Fruit fly (Drosophila melanogaster): ENCODE results near the gene Sfp84E.

Gene Sfp84E

dm6 chr3R:7962778-7963494, 17.2 kb downstream of the Sfp84E start (continued):
- TF ChIP-seq Rx (GFP tag; IDR thresholded peaks at IDR 0.05) (no peak), CG9609 (GFP tag; optimal IDR thresholded peaks at IDR 0.05) (no peak), Atf3 (GFP tag; optimal IDR thresholded peaks at IDR 0.05) (no peak), Abd-B (GFP tag; optimal IDR thresholded peaks at IDR 0.05) (peak; percentile 51), CG15696 (tag; optimal IDR thresholded peaks at IDR 0.05) (peak; percentile 69), inv (GFP tag; IDR thresholded peaks at IDR 0.05; ENCODE audit: partially characterized antibody) (no peak), caup (GFP tag; optimal IDR thresholded peaks at IDR 0.05; ENCODE audit: severe bottlenecking) (no peak), hth (optimal IDR thresholded peaks at IDR 0.05) (no peak), nerfin-1 (tag; optimal IDR thresholded peaks at IDR 0.05) (no peak), CG7556 (GFP tag; optimal IDR thresholded peaks at IDR 0.05) (no peak), fd96Cb (tag; optimal IDR thresholded peaks at IDR 0.05) (peak; percentile 68), wdn (GFP tag; IDR thresholded peaks at IDR 0.05) (no peak), CG17802 (tag; optimal IDR thresholded peaks at IDR 0.05) (no peak), CoRest (tag; optimal IDR thresholded peaks at IDR 0.05) (peak; percentile 72), CG5953 (GFP tag; IDR thresholded peaks at IDR 0.05) (peak; percentile 46; the same call in 1 of the 2 replicates), CG3065 (GFP tag; optimal IDR thresholded peaks at IDR 0.05) (no peak), Atf-2 (GFP tag; optimal IDR thresholded peaks at IDR 0.05) (no peak), MBD-R2 (GFP tag; IDR thresholded peaks at IDR 0.05) (no peak), ewg (GFP tag; optimal IDR thresholded peaks at IDR 0.05) (peak; percentile 9), danr (GFP tag; IDR thresholded peaks at IDR 0.05) (no peak), Six4 (GFP tag; optimal IDR thresholded peaks at IDR 0.05) (peak; percentile 34), Oli (tag; optimal IDR thresholded peaks at IDR 0.05) (peak; percentile 79), CG10366 (GFP tag; IDR thresholded peaks at IDR 0.05) (no peak), CG34376 (GFP tag; optimal IDR thresholded peaks at IDR 0.05) (no peak), CG3726 (GFP tag; IDR thresholded peaks at IDR 0.05) (no peak), CG17328 (GFP tag; IDR thresholded peaks at IDR 0.05) (peak; percentile 58; the same call in 1 of the 2 replicates), NK7.1 (GFP tag; optimal IDR thresholded peaks at IDR 0.05) (no peak), cg (GFP tag; optimal IDR thresholded peaks at IDR 0.05) (peak; percentile 91), ac (GFP tag; optimal IDR thresholded peaks at IDR 0.05) (no peak), pnt (GFP tag; optimal IDR thresholded peaks at IDR 0.05) (no peak), CG14050 (GFP tag; IDR thresholded peaks at IDR 0.05) (no peak), ERR (GFP tag; optimal IDR thresholded peaks at IDR 0.05) (no peak), CG31224 (GFP tag; IDR thresholded peaks at IDR 0.05) (no peak), zen2 (GFP tag; IDR thresholded peaks at IDR 0.05; ENCODE audit: partially characterized antibody) (no peak), YL-1 (GFP tag; optimal IDR thresholded peaks at IDR 0.05) (peak; percentile 7), eve (GFP tag; optimal IDR thresholded peaks at IDR 0.05) (peak in 1 of 2 experiments; percentile 64), NC2α (GFP tag; optimal IDR thresholded peaks at IDR 0.05) (no peak), Lpt (GFP tag; optimal IDR thresholded peaks at IDR 0.05) (no peak), dimm (GFP tag; IDR thresholded peaks at IDR 0.05) (no peak), CG10565 (GFP tag; optimal IDR thresholded peaks at IDR 0.05) (no peak), CG43689 (GFP tag; IDR thresholded peaks at IDR 0.05) (no peak), D19A (tag; optimal IDR thresholded peaks at IDR 0.05) (peak; percentile 56), Fer3 (tag; optimal IDR thresholded peaks at IDR 0.05) (no peak), CG15269 (tag; optimal IDR thresholded peaks at IDR 0.05) (no peak), CG11093 (GFP tag; IDR thresholded peaks at IDR 0.05) (peak; percentile 7; the same call in 1 of the 3 replicates), CG11504 (tag; optimal IDR thresholded peaks at IDR 0.05) (peak; percentile 63), zf30C (GFP tag; optimal IDR thresholded peaks at IDR 0.05) (no peak), CG2202 (tag; optimal IDR thresholded peaks at IDR 0.05) (no peak), zen (tag; optimal IDR thresholded peaks at IDR 0.05) (peak; percentile 20), Sin3A (optimal IDR thresholded peaks at IDR 0.05) (no peak), vvl (GFP tag; IDR thresholded peaks at IDR 0.05) (no peak)
